Fruit fly (Drosophila melanogaster) whole organism, embryonic: ENCODE data around the gene Gprk2.

Source experiments
- Atf-2 ChIP-seq: fragments of 200-800 bp; sonication (Bioruptor generic); optimal IDR thresholded peaks from 2 replicates; lab custom pipeline; 2016; ENCODE audit warnings: missing biosample characterization, missing genetic modification characterization
- Blimp-1 ChIP-seq: fragments of 200-800 bp; sonication (Bioruptor generic); optimal IDR thresholded peaks from 3 replicates; lab custom pipeline; 2018; ENCODE audit warnings: missing biosample characterization, missing genetic modification characterization, mild to moderate bottlenecking, moderate library complexity, missing genetic modification reagents
- CG10147 ChIP-seq: fragments of 200-800 bp; sonication (Bioruptor generic); optimal IDR thresholded peaks from 2 replicates; lab custom pipeline; 2019; ENCODE audit warnings: missing biosample characterization, mild to moderate bottlenecking, missing genetic modification characterization, moderate library complexity
- CG12071 ChIP-seq: fragments of 200-800 bp; sonication (Bioruptor generic); optimal IDR thresholded peaks from 3 replicates; lab custom pipeline; 2018; ENCODE audit warnings: missing biosample characterization, mild to moderate bottlenecking, missing genetic modification characterization
- CG12155 ChIP-seq: fragments of 200-800 bp; sonication (Bioruptor generic); optimal IDR thresholded peaks from 3 replicates; lab custom pipeline; 2016; ENCODE audit warnings: missing biosample characterization, missing genetic modification characterization
- CG12659 ChIP-seq: fragments of 200-800 bp; sonication (Bioruptor generic); optimal IDR thresholded peaks from 3 replicates; lab custom pipeline; 2017; ENCODE audit warnings: mild to moderate bottlenecking, missing biosample characterization, missing genetic modification reagents, missing genetic modification characterization
- CG13624 ChIP-seq: fragments of 200-800 bp; sonication (Bioruptor generic); optimal IDR thresholded peaks from 2 replicates; lab custom pipeline; 2016; ENCODE audit warnings: missing biosample characterization, missing genetic modification characterization
- CG13894 ChIP-seq: fragments of 200-800 bp; sonication (Bioruptor generic); optimal IDR thresholded peaks from 3 replicates; lab custom pipeline; 2018; ENCODE audit warnings: missing biosample characterization, mild to moderate bottlenecking, missing genetic modification characterization, moderate library complexity
- CG14965 ChIP-seq: fragments of 200-800 bp; sonication (Bioruptor generic); optimal IDR thresholded peaks from 2 replicates; lab custom pipeline; 2016; ENCODE audit warnings: missing biosample characterization, missing genetic modification characterization, borderline replicate concordance
- CG16863 ChIP-seq: fragments of 200-800 bp; sonication (Bioruptor generic); optimal IDR thresholded peaks from 3 replicates; lab custom pipeline; 2016; ENCODE audit warnings: missing biosample characterization, missing genetic modification characterization
- CG17186 ChIP-seq: fragments of 200-800 bp; sonication (Bioruptor generic); optimal IDR thresholded peaks from 3 replicates; lab custom pipeline; 2017; ENCODE audit warnings: missing biosample characterization, missing genetic modification reagents, missing genetic modification characterization
- CG17361 ChIP-seq: fragments of 200-800 bp; sonication (Bioruptor generic); IDR thresholded peaks from 3 replicates; pipeline ENCODE4 v1.3.6; 2022; ENCODE audit warnings: missing biosample characterization, missing genetic modification characterization
- CG17612 ChIP-seq: fragments of 200-800 bp; sonication (Bioruptor generic); IDR thresholded peaks from 2 replicates; pipeline ENCODE4 v1.3.6; 2022; ENCODE audit warnings: missing biosample characterization, missing genetic modification characterization
- CG17829 ChIP-seq: fragments of 200-800 bp; optimal IDR thresholded peaks from 2 replicates; lab custom pipeline; 2019; ENCODE audit warnings: missing biosample characterization, mild to moderate bottlenecking, missing genetic modification characterization, moderate library complexity
- CG17912 ChIP-seq: fragments of 200-800 bp; sonication (Bioruptor generic); optimal IDR thresholded peaks from 2 replicates; lab custom pipeline; 2018; ENCODE audit warnings: missing biosample characterization, mild to moderate bottlenecking, missing genetic modification characterization
- CG18011 ChIP-seq: fragments of 200-800 bp; sonication (Bioruptor generic); optimal IDR thresholded peaks from 2 replicates; lab custom pipeline; 2017; ENCODE audit warnings: missing biosample characterization, missing genetic modification characterization, mild to moderate bottlenecking, moderate library complexity, missing genotype
- CG18599 ChIP-seq: fragments of 200-800 bp; sonication (Bioruptor generic); optimal IDR thresholded peaks from 3 replicates; lab custom pipeline; 2017; ENCODE audit warnings: missing biosample characterization, missing genetic modification characterization, mild to moderate bottlenecking, moderate library complexity, missing genetic modification reagents
- CG18619 ChIP-seq: fragments of 200-800 bp; sonication (Bioruptor generic); optimal IDR thresholded peaks from 3 replicates; lab custom pipeline; 2017; ENCODE audit warnings: missing biosample characterization, mild to moderate bottlenecking, missing genetic modification characterization
- CG2199 ChIP-seq: fragments of 200-800 bp; sonication (Bioruptor generic); IDR thresholded peaks from 3 replicates; pipeline ENCODE4 v1.3.6; 2022; ENCODE audit warnings: missing biosample characterization, missing genetic modification characterization
- CG30403 ChIP-seq: fragments of 200-800 bp; sonication (Bioruptor generic); optimal IDR thresholded peaks from 3 replicates; lab custom pipeline; 2016; ENCODE audit warnings: missing biosample characterization, missing genetic modification characterization
- CG31224 ChIP-seq: fragments of 200-800 bp; sonication (Bioruptor generic); IDR thresholded peaks from 2 replicates; pipeline ENCODE4 v1.3.6; 2022; ENCODE audit warnings: missing biosample characterization, missing genetic modification characterization
- CG3163 ChIP-seq: fragments of 200-800 bp; sonication (Bioruptor generic); optimal IDR thresholded peaks from 3 replicates; lab custom pipeline; 2016; ENCODE audit warnings: missing biosample characterization, missing genetic modification characterization
- CG32532 ChIP-seq: fragments of 200-800 bp; sonication (Bioruptor generic); IDR thresholded peaks from 2 replicates; pipeline ENCODE4 v1.3.6; 2022; ENCODE audit warnings: missing biosample characterization, missing genetic modification characterization
- CG4820 ChIP-seq: fragments of 200-800 bp; sonication (Bioruptor generic); optimal IDR thresholded peaks from 3 replicates; lab custom pipeline; 2016; ENCODE audit warnings: missing biosample characterization, missing genetic modification characterization
- CG6765 ChIP-seq: fragments of 200-800 bp; sonication (Bioruptor generic); optimal IDR thresholded peaks from 3 replicates; lab custom pipeline; 2017; ENCODE audit warnings: missing biosample characterization, mild to moderate bottlenecking, missing genetic modification characterization
- CG7372 ChIP-seq: fragments of 200-800 bp; sonication (Bioruptor generic); IDR thresholded peaks from 2 replicates; pipeline ENCODE4 v1.3.6; 2022; ENCODE audit warnings: missing biosample characterization, missing genetic modification characterization
- CoRest ChIP-seq: fragments of 200-800 bp; sonication (Bioruptor generic); optimal IDR thresholded peaks from 3 replicates; lab custom pipeline; 2018; ENCODE audit warnings: missing biosample characterization, mild to moderate bottlenecking, missing genetic modification characterization, moderate library complexity
- D19B ChIP-seq: fragments of 200-800 bp; sonication (Bioruptor generic); optimal IDR thresholded peaks from 2 replicates; lab custom pipeline; 2017; ENCODE audit warnings: missing biosample characterization, mild to moderate bottlenecking, missing genetic modification characterization
- Dll ChIP-seq: fragments of 200-800 bp; sonication (Bioruptor generic); IDR thresholded peaks from 4 replicates; pipeline ENCODE4 v1.3.6; 2022; ENCODE audit warnings: missing biosample characterization, missing genetic modification characterization; ENCODE audit not compliant: partially characterized antibody
- Dp ChIP-seq: fragments of 200-800 bp; sonication (Bioruptor generic); optimal IDR thresholded peaks from 2 replicates; lab custom pipeline; 2018; ENCODE audit warnings: missing biosample characterization, mild to moderate bottlenecking, missing genetic modification characterization, moderate library complexity
- E2f1 ChIP-seq: fragments of 200-800 bp; sonication (Bioruptor generic); IDR thresholded peaks from 2 replicates; pipeline ENCODE4 v1.3.6; 2022; ENCODE audit warnings: missing biosample characterization, missing genetic modification characterization
- Kr ChIP-seq: fragments of 200-800 bp; sonication (Bioruptor generic); optimal IDR thresholded peaks from 2 replicates; lab custom pipeline; 2017; ENCODE audit warnings: missing biosample characterization, mild to moderate bottlenecking, missing genetic modification characterization
- Mes4 ChIP-seq: fragments of 200-800 bp; sonication (Bioruptor generic); optimal IDR thresholded peaks from 2 replicates; lab custom pipeline; 2016; ENCODE audit warnings: missing biosample characterization, missing genetic modification characterization
- NC2β ChIP-seq: fragments of 200-800 bp; sonication (Bioruptor generic); optimal IDR thresholded peaks from 2 replicates; lab custom pipeline; 2016; ENCODE audit warnings: missing biosample characterization, missing genetic modification characterization
- ap ChIP-seq: fragments of 200-800 bp; sonication (Bioruptor generic); IDR thresholded peaks from 2 replicates; pipeline ENCODE4 v1.3.6; 2022; ENCODE audit warnings: missing biosample characterization, missing genetic modification characterization
- chif ChIP-seq, 2 experiments: fragments of 200-800 bp; sonication (Bioruptor generic); optimal IDR thresholded peaks; 3 replicates each; lab custom pipeline; 2016; ENCODE audit warnings: missing biosample characterization in 2 of 2, missing genetic modification characterization in 2 of 2
- chinmo ChIP-seq: fragments of 200-800 bp; sonication (Bioruptor generic); IDR thresholded peaks from 4 replicates; pipeline ENCODE4 v1.3.6; 2022; ENCODE audit warnings: missing biosample characterization, missing genetic modification characterization; ENCODE audit not compliant: partially characterized antibody
- corto ChIP-seq: fragments of 200-800 bp; sonication (Bioruptor generic); optimal IDR thresholded peaks from 2 replicates; lab custom pipeline; 2016; ENCODE audit warnings: missing biosample characterization, mild to moderate bottlenecking, missing genetic modification characterization, moderate library complexity
- eve ChIP-seq, 2 experiments: fragments of >200 bp; optimal IDR thresholded peaks; 2 replicates each; lab custom pipeline; 2017; ENCODE audit warnings: missing biosample characterization in 2 of 2, missing genetic modification characterization in 2 of 2
- exex ChIP-seq: fragments of 200-800 bp; sonication (Bioruptor generic); optimal IDR thresholded peaks from 4 replicates; lab custom pipeline; 2018; ENCODE audit warnings: missing biosample characterization, mild to moderate bottlenecking, missing genetic modification characterization, moderate library complexity
- fu2 ChIP-seq: fragments of 200-800 bp; sonication (Bioruptor generic); optimal IDR thresholded peaks from 2 replicates; lab custom pipeline; 2016; ENCODE audit warnings: missing biosample characterization, missing genetic modification characterization
- hkb ChIP-seq, 2 experiments: fragments of 200-800 bp in 1 of 2; fragments of >200 bp in 1 of 2; sonication (Bioruptor generic) in 1 of 2; IDR thresholded peaks in 1 of 2; optimal IDR thresholded peaks in 1 of 2; 2 replicates each; pipeline versions ENCODE4 v1.3.6 to Lab custom; 2017 to 2022; ENCODE audit warnings: missing biosample characterization in 1 of 2, missing genetic modification characterization in 1 of 2
- knrl ChIP-seq: fragments of 200-800 bp; sonication (Bioruptor generic); IDR thresholded peaks from 3 replicates; pipeline ENCODE4 v1.3.6; 2022; ENCODE audit warnings: missing biosample characterization, missing genetic modification characterization; ENCODE audit not compliant: partially characterized antibody
- mld ChIP-seq: fragments of 200-800 bp; sonication (Bioruptor generic); IDR thresholded peaks from 3 replicates; pipeline ENCODE4 v1.3.6; 2022; ENCODE audit warnings: missing biosample characterization, missing genetic modification characterization; ENCODE audit not compliant: partially characterized antibody
- rib ChIP-seq: fragments of 200-800 bp; sonication (Bioruptor generic); IDR thresholded peaks from 2 replicates; pipeline ENCODE4 v1.3.6; 2022; ENCODE audit warnings: missing biosample characterization, missing genetic modification characterization
- sc ChIP-seq, 3 experiments: fragments of >200 bp in 2 of 3; fragments of 200-800 bp in 1 of 3; sonication (Bioruptor generic) in 1 of 3; optimal IDR thresholded peaks; 2 replicates in 2 of 3; 3 replicates in 1 of 3; lab custom pipeline; 2017; ENCODE audit warnings: mild to moderate bottlenecking in 1 of 3, missing biosample characterization in 1 of 3, missing genetic modification characterization in 1 of 3, missing genetic modification reagents in 1 of 3
- yki ChIP-seq: fragments of >200 bp; optimal IDR thresholded peaks from 3 replicates; lab custom pipeline; 2018
- zfh1 ChIP-seq: fragments of 200-800 bp; sonication (Bioruptor generic); IDR thresholded peaks from 3 replicates; pipeline ENCODE4 v1.3.6; 2022; ENCODE audit warnings: missing biosample characterization, missing genetic modification characterization

Gene Gprk2

DNA sequence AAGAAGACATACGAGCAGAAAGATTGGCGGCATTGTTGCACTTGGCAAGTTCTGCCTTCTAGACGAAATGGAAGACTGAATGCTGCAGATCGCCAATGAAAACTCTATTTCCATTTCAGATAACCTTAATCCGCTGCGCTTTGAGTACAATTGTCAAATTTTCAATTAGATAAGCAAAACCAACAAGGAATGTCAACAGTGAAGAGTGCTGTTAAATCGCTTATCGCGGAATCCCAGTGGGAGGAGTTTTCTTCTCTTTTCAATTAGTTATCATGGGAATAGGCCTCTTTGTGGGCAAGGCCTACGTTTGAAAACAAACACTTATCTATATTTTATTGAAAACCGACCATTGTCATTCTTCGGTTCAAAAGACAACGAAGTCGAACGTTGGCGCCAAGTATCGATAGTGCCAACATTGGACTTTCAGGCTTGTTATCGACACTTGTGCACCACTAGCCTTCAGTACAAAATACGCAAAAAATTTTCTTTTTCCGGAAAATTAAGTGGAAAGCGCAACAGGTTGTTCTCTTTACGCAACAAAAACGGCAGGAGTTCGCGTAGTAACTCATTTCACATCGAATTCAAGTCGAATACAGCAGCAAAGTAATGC is 9.7 kb upstream of the Gprk2 start, which contains the start of the genes Ugt35D1 and Gcn2 (continued):
- TF ChIP-seq CG3163 (GFP tag; lab: Kevin White, UChicago) = no peak
- no peak for TF ChIP-seq CG32532 (GFP tag; lab: Robert Waterston, UW)
- no peak for TF ChIP-seq sc (optimal IDR thresholded peaks at IDR 0.05; lab: Kevin White, UChicago)
- TF ChIP-seq sc (GFP tag; optimal IDR thresholded peaks at IDR 0.05; lab: Kevin White, UChicago) = peak; percentile 44
- no peak for TF ChIP-seq CG30403 (GFP tag; lab: Kevin White, UChicago)
- TF ChIP-seq chinmo (GFP tag; lab: Robert Waterston, UW) = 0 out of 4 replicates have a peak, but pooled peaks have one; percentile 55
- 0 out of 3 replicates have a peak, but pooled peaks have one; percentile 59 for TF ChIP-seq CG2199
- TF ChIP-seq ap = no peak
- TF ChIP-seq CG14965 (GFP tag; lab: Kevin White, UChicago) = peak; percentile 12
- TF ChIP-seq exex (tag; lab: Kevin White, UChicago) = no peak
- TF ChIP-seq CG17186 (GFP tag; lab: Kevin White, UChicago) = peak; percentile 28
- no peak for TF ChIP-seq CG17612 (GFP tag; lab: Robert Waterston, UW)
- TF ChIP-seq CoRest (tag; lab: Kevin White, UChicago) = no peak
- no peak for TF ChIP-seq fu2
- no peak for TF ChIP-seq D19B (GFP tag; lab: Kevin White, UChicago)
- peak; percentile 1 for TF ChIP-seq CG18599 (GFP tag; lab: Kevin White, UChicago)
- no peak for TF ChIP-seq CG17829 (tag; lab: Kevin White, UChicago)
- TF ChIP-seq E2f1 (GFP tag; lab: Robert Waterston, UW) = peak; percentile 27; the same call in 1 of the 2 replicates
- TF ChIP-seq Atf-2 (GFP tag; lab: Kevin White, UChicago) = no peak
- peak; percentile 25 for TF ChIP-seq CG4820 (GFP tag; lab: Kevin White, UChicago)
- TF ChIP-seq CG12155 (GFP tag; lab: Kevin White, UChicago) = no peak
- TF ChIP-seq zfh1 = peak; percentile 74; the same call in 2 of the 3 replicates
- no peak for TF ChIP-seq hkb (optimal IDR thresholded peaks at IDR 0.05; lab: Kevin White, UChicago)
- peak; percentile 68 for TF ChIP-seq hkb (GFP tag; IDR thresholded peaks at IDR 0.05; lab: Robert Waterston, UW)
- TF ChIP-seq CG10147 (GFP tag; lab: Kevin White, UChicago) = no peak
- peak; percentile 79 for TF ChIP-seq Dll (GFP tag; lab: Robert Waterston, UW)
- TF ChIP-seq eve (GFP tag; optimal IDR thresholded peaks at IDR 0.05; lab: Kevin White, UChicago) = no peak
- peak in 1 of 2 experiments; percentile 44 for TF ChIP-seq chif (GFP tag; optimal IDR thresholded peaks at IDR 0.05; lab: Kevin White, UChicago)
- TF ChIP-seq CG13624 (GFP tag; lab: Kevin White, UChicago) = peak; percentile 2
- TF ChIP-seq knrl (GFP tag; lab: Robert Waterston, UW) = peak; percentile 55; the same call in 2 of the 3 replicates
- no peak for TF ChIP-seq CG12659 (GFP tag; lab: Kevin White, UChicago)
- no peak for TF ChIP-seq CG17361 (GFP tag; lab: Robert Waterston, UW)
- TF ChIP-seq CG16863 (GFP tag; lab: Kevin White, UChicago) = peak; percentile 51
- peak; percentile 48 for TF ChIP-seq CG12071 (GFP tag; lab: Kevin White, UChicago)
- peak; percentile 51 for TF ChIP-seq NC2β (GFP tag; lab: Kevin White, UChicago)
- TF ChIP-seq CG6765 = no peak
- TF ChIP-seq CG17912 (GFP tag; lab: Kevin White, UChicago) = peak; percentile 28
- TF ChIP-seq Dp (GFP tag; lab: Kevin White, UChicago) = peak; percentile 94
- TF ChIP-seq rib = no peak
- no peak for TF ChIP-seq CG13894 (tag; lab: Kevin White, UChicago)
- no peak for TF ChIP-seq yki
- TF ChIP-seq CG18011 (GFP tag; lab: Kevin White, UChicago) = no peak
- peak; percentile 43 for TF ChIP-seq Mes4 (GFP tag; lab: Kevin White, UChicago)
- TF ChIP-seq CG7372 = no peak
- TF ChIP-seq mld (GFP tag; lab: Robert Waterston, UW) = no peak
- TF ChIP-seq corto (GFP tag; lab: Kevin White, UChicago) = no peak
- TF ChIP-seq CG18619 = no peak
- TF ChIP-seq CG31224 = no peak
- TF ChIP-seq Kr (GFP tag; lab: Kevin White, UChicago) = no peak
- peak; percentile 65 for TF ChIP-seq Blimp-1 (GFP tag; lab: Kevin White, UChicago)
